Worm (Caenorhabditis elegans): ENCODE results near the gene srj-27.

DNA sequence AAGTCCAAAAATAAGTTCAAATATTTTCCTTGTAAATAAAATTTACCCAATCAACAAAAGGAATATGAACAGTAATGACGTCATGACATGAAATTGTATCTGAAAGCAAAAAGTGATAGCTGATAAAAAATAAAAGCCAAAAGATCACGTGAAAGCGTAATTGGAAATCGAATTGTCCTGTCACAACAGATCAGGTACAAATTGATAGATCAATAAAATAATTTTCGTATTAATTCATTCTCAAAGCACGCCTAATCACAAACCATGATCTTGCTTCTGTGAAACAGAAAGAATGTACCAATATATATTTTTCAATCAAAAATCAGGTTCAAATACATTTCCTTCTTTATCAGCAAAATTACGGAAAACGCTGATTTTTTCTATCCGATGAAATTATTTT, 7.8 kb downstream of the srj-27 start, which contains the start of gene flor-1:
- TF ChIP-seq zip-8 (tag; optimal IDR thresholded peaks at IDR 0.05) (no peak), elt-3 (tag; optimal IDR thresholded peaks at IDR 0.05) (no peak), ztf-11 (tag; optimal IDR thresholded peaks at IDR 0.05) (no peak), pha-4 (tag; optimal IDR thresholded peaks at IDR 0.05) (no peak), nhr-28 (tag; optimal IDR thresholded peaks at IDR 0.05) (no peak), lsy-2 (tag; optimal IDR thresholded peaks at IDR 0.05) (no peak), mep-1 (tag; optimal IDR thresholded peaks at IDR 0.05) (no peak), lin-13 (tag; optimal IDR thresholded peaks at IDR 0.05) (no peak), unc-62 (GFP tag; optimal IDR thresholded peaks at IDR 0.05) (no peak), nhr-237 (tag; optimal IDR thresholded peaks at IDR 0.05) (no peak)

Data from whole organism, mixed stage, embryonic.